Worm (Caenorhabditis elegans): ENCODE results near the gene F08H9.4.

Gene F08H9.4

ce11 chrV:14414964-14415564 is 49.2 kb downstream of the F08H9.4 start, which contains the start of the genes nxf-1 and C15H11.11:
TSS of gene nxf-1 (minus strand) at chrV:14415014.
TSS of gene C15H11.11 (plus strand) at chrV:14415499.
- TF ChIP-seq daf-12 (tag; optimal IDR thresholded peaks at IDR 0.05) = no peak
- no peak for TF ChIP-seq lir-3 (tag; optimal IDR thresholded peaks at IDR 0.05)
- no peak for TF ChIP-seq set-16 (GFP tag; IDR thresholded peaks at IDR 0.05)
- peak; percentile 76 for TF ChIP-seq mes-2 (tag; optimal IDR thresholded peaks at IDR 0.05; ENCODE audit: poor library complexity, severe bottlenecking)
- peak in 1 of 2 experiments; percentile 49 for TF ChIP-seq hif-1 (tag; optimal IDR thresholded peaks at IDR 0.05)
- TF ChIP-seq dve-1 (tag; optimal IDR thresholded peaks at IDR 0.05; ENCODE audit: insufficient read depth) = peak; percentile 80
- no peak for TF ChIP-seq unc-39 (tag; optimal IDR thresholded peaks at IDR 0.05)
- TF ChIP-seq ZK337.2 (GFP tag; IDR thresholded peaks at IDR 0.05) = no peak
- TF ChIP-seq lin-15B (tag; optimal IDR thresholded peaks at IDR 0.05) = no peak
- TF ChIP-seq hlh-11 (tag; optimal IDR thresholded peaks at IDR 0.05) = peak; percentile 84
- TF ChIP-seq ceh-32 (tag; optimal IDR thresholded peaks at IDR 0.05; ENCODE audit: poor library complexity) = no peak
- no peak for TF ChIP-seq R02D3.7 (tag; optimal IDR thresholded peaks at IDR 0.05)
- TF ChIP-seq ceh-82 (tag; optimal IDR thresholded peaks at IDR 0.05) = no peak
- peak; percentile 68 for TF ChIP-seq dpl-1 (GFP tag; optimal IDR thresholded peaks at IDR 0.05)
- peak; percentile 73 for TF ChIP-seq nhr-6 (tag; optimal IDR thresholded peaks at IDR 0.05)
- no peak for TF ChIP-seq ces-1 (GFP tag; optimal IDR thresholded peaks at IDR 0.05)
- no peak for TF ChIP-seq nhr-11 (tag; optimal IDR thresholded peaks at IDR 0.05)
- peak; percentile 81 for TF ChIP-seq dmd-6 (GFP tag; IDR thresholded peaks at IDR 0.05)
- TF ChIP-seq ceh-20 (GFP tag; IDR thresholded peaks at IDR 0.05) = 0 out of 2 replicates have a peak, but pooled peaks have one; percentile 28
- TF ChIP-seq lin-29 (GFP tag; IDR thresholded peaks at IDR 0.05) = no peak
- no peak for TF ChIP-seq madf-5 (GFP tag; IDR thresholded peaks at IDR 0.05)
- no peak for TF ChIP-seq Y105C5A.15 (GFP tag; IDR thresholded peaks at IDR 0.05)
- TF ChIP-seq rbr-2 (tag; optimal IDR thresholded peaks at IDR 0.05) = peak; percentile 14
- TF ChIP-seq nhr-237 (tag; optimal IDR thresholded peaks at IDR 0.05) = no peak
- TF ChIP-seq skn-1 (tag; optimal IDR thresholded peaks at IDR 0.05) = no peak
- peak; percentile 75; the same call in 1 of the 2 replicates for TF ChIP-seq php-3 (GFP tag; IDR thresholded peaks at IDR 0.05)
- TF ChIP-seq Y5F2A.4 (GFP tag; optimal IDR thresholded peaks at IDR 0.05) = no peak
- TF ChIP-seq madf-9 (GFP tag; conservative IDR thresholded peaks at IDR 0.05) = no peak
- TF ChIP-seq tra-1 (GFP tag; IDR thresholded peaks at IDR 0.05) = 0 out of 2 replicates have a peak, but pooled peaks have one; percentile 43
- no peak for TF ChIP-seq F26F4.8 (GFP tag; conservative IDR thresholded peaks at IDR 0.05)
- no peak for TF ChIP-seq dmd-8 (GFP tag; IDR thresholded peaks at IDR 0.05)
- peak; percentile 43; the same call in 1 of the 2 replicates for TF ChIP-seq hmg-1.1 (GFP tag; IDR thresholded peaks at IDR 0.05)
- peak; percentile 76 for TF ChIP-seq nhr-77 (tag; optimal IDR thresholded peaks at IDR 0.05)
- TF ChIP-seq tag-97 (GFP tag; IDR thresholded peaks at IDR 0.05) = no peak
- peak; percentile 39 to 74 for TF ChIP-seq daf-16 (GFP tag; optimal IDR thresholded peaks at IDR 0.05)
- TF ChIP-seq daf-16 (tag; optimal IDR thresholded peaks at IDR 0.05) = peak; percentile 99
- no peak for TF ChIP-seq F37D6.2 (tag; optimal IDR thresholded peaks at IDR 0.05)
- TF ChIP-seq nhr-28 (tag; optimal IDR thresholded peaks at IDR 0.05) = peak; percentile 50
- no peak for TF ChIP-seq zfp-3 (GFP tag; conservative IDR thresholded peaks at IDR 0.05)
- TF ChIP-seq unc-62 (GFP tag; optimal IDR thresholded peaks at IDR 0.05 in 1 of 2) = no peak
- TF ChIP-seq unc-62 (tag; optimal IDR thresholded peaks at IDR 0.05) = no peak
- TF ChIP-seq mdt-29 (GFP tag; IDR thresholded peaks at IDR 0.05) = no peak
- TF ChIP-seq Y75B8A.6 (GFP tag; IDR thresholded peaks at IDR 0.05) = no peak
- TF ChIP-seq nhr-111 (GFP tag; optimal IDR thresholded peaks at IDR 0.05) = no peak
- no peak for TF ChIP-seq nhr-76 (tag; optimal IDR thresholded peaks at IDR 0.05)
- no peak for TF ChIP-seq lim-7 (GFP tag; IDR thresholded peaks at IDR 0.05)
- TF ChIP-seq dmd-9 (GFP tag; IDR thresholded peaks at IDR 0.05) = no peak
- TF ChIP-seq nhr-102 (tag; optimal IDR thresholded peaks at IDR 0.05) = peak; percentile 72
- no peak for TF ChIP-seq fkh-10 (GFP tag; optimal IDR thresholded peaks at IDR 0.05)
- no peak for TF ChIP-seq D1046.2 (GFP tag; IDR thresholded peaks at IDR 0.05)
- TF ChIP-seq ztf-11 (tag; optimal IDR thresholded peaks at IDR 0.05) = no peak
- TF ChIP-seq snpc-1.2 (GFP tag; IDR thresholded peaks at IDR 0.05) = no peak
